Worm (Caenorhabditis elegans): Measurements from ENCODE around the gene sqv-2.

- no peak for TF ChIP-seq aha-1 (tag; optimal IDR thresholded peaks at IDR 0.05)
- no peak for TF ChIP-seq ama-1 (optimal IDR thresholded peaks at IDR 0.05)
These were observed 30.0 kb downstream of the sqv-2 start, which contains the start of gene Y110A2AL.5 for ce11 chrII:2864229-2864628.
